Fruit fly (Drosophila melanogaster) whole organism, embryonic: ENCODE measurements around the gene CBP.

Experiments
- Bdp1 ChIP-seq: fragments of 200-800 bp; sonication (Bioruptor generic); optimal IDR thresholded peaks from 3 replicates; lab custom pipeline; 2016; ENCODE audit warnings: missing biosample characterization, missing genetic modification characterization
- CG10267 ChIP-seq: fragments of 200-800 bp; sonication (Bioruptor generic); optimal IDR thresholded peaks from 2 replicates; lab custom pipeline; 2018; ENCODE audit warnings: missing biosample characterization, mild to moderate bottlenecking, missing genetic modification characterization, moderate library complexity
- CG11696 ChIP-seq: fragments of 200-800 bp; sonication (Bioruptor generic); IDR thresholded peaks from 2 replicates; pipeline ENCODE4 v1.3.6; 2022; ENCODE audit warnings: missing biosample characterization, missing genetic modification characterization
- CG12299 ChIP-seq: fragments of 200-800 bp; sonication (Bioruptor generic); optimal IDR thresholded peaks from 2 replicates; lab custom pipeline; 2018; ENCODE audit warnings: missing biosample characterization, mild to moderate bottlenecking, missing genetic modification characterization
- CG15514 ChIP-seq: fragments of 200-800 bp; sonication (Bioruptor generic); optimal IDR thresholded peaks from 3 replicates; lab custom pipeline; 2017; ENCODE audit warnings: missing biosample characterization, missing genetic modification characterization, mild to moderate bottlenecking, moderate library complexity, missing genetic modification reagents
- CG17359 ChIP-seq: fragments of 200-800 bp; sonication (Bioruptor generic); optimal IDR thresholded peaks from 3 replicates; lab custom pipeline; 2018; ENCODE audit warnings: missing biosample characterization, mild to moderate bottlenecking, missing genetic modification characterization, moderate library complexity
- CG17802 ChIP-seq: fragments of 200-800 bp; sonication (Bioruptor generic); optimal IDR thresholded peaks from 2 replicates; lab custom pipeline; 2018; ENCODE audit warnings: missing biosample characterization, mild to moderate bottlenecking, missing genetic modification characterization, moderate library complexity
- CG17829 ChIP-seq: fragments of 200-800 bp; optimal IDR thresholded peaks from 2 replicates; lab custom pipeline; 2019; ENCODE audit warnings: missing biosample characterization, mild to moderate bottlenecking, missing genetic modification characterization, moderate library complexity
- CG2120 ChIP-seq: fragments of 200-800 bp; sonication (Bioruptor generic); optimal IDR thresholded peaks from 3 replicates; lab custom pipeline; 2016; ENCODE audit warnings: missing biosample characterization, missing genetic modification characterization
- CG2129 ChIP-seq: fragments of 200-800 bp; sonication (Bioruptor generic); IDR thresholded peaks from 2 replicates; pipeline ENCODE4 v1.3.6; 2022; ENCODE audit warnings: missing biosample characterization, missing genetic modification characterization; ENCODE audit not compliant: partially characterized antibody
- CG3065 ChIP-seq: fragments of 200-800 bp; sonication (Bioruptor generic); optimal IDR thresholded peaks from 2 replicates; lab custom pipeline; 2016; ENCODE audit warnings: missing biosample characterization, missing genetic modification characterization
- CG32767 ChIP-seq: fragments of 200-800 bp; sonication (Bioruptor generic); IDR thresholded peaks from 2 replicates; pipeline ENCODE4 v1.3.6; 2022; ENCODE audit warnings: missing biosample characterization, missing genetic modification characterization
- CG6175 ChIP-seq: fragments of 200-800 bp; sonication (Bioruptor generic); IDR thresholded peaks from 3 replicates; pipeline ENCODE4 v1.3.6; 2022; ENCODE audit warnings: missing biosample characterization, missing genetic modification characterization
- CG6689 ChIP-seq: fragments of 200-800 bp; sonication (Bioruptor generic); IDR thresholded peaks from 2 replicates; pipeline ENCODE4 v1.3.6; 2022; ENCODE audit warnings: missing biosample characterization, missing genetic modification characterization
- CG7745 ChIP-seq: fragments of 200-800 bp; sonication (Bioruptor generic); optimal IDR thresholded peaks from 2 replicates; lab custom pipeline; 2018; ENCODE audit warnings: missing biosample characterization, mild to moderate bottlenecking, missing genetic modification characterization, moderate library complexity
- CG8388 ChIP-seq: fragments of 200-800 bp; sonication (Bioruptor generic); optimal IDR thresholded peaks from 2 replicates; lab custom pipeline; 2019; ENCODE audit warnings: missing biosample characterization, mild to moderate bottlenecking, missing genetic modification characterization, moderate library complexity
- Camta ChIP-seq: fragments of 200-800 bp; sonication (Bioruptor generic); optimal IDR thresholded peaks from 2 replicates; lab custom pipeline; 2016; ENCODE audit warnings: missing biosample characterization, missing genetic modification characterization
- CkIIα-i1 ChIP-seq: fragments of 200-800 bp; sonication (Bioruptor generic); IDR thresholded peaks from 2 replicates; pipeline ENCODE4 v1.3.6; 2022; ENCODE audit warnings: missing biosample characterization, missing genetic modification characterization
- D19B ChIP-seq: fragments of 200-800 bp; sonication (Bioruptor generic); optimal IDR thresholded peaks from 2 replicates; lab custom pipeline; 2017; ENCODE audit warnings: missing biosample characterization, mild to moderate bottlenecking, missing genetic modification characterization
- Dbx ChIP-seq: fragments of 200-800 bp; sonication (Bioruptor generic); IDR thresholded peaks from 3 replicates; pipeline ENCODE4 v1.3.6; 2022; ENCODE audit warnings: missing biosample characterization, missing genetic modification characterization
- Gsc ChIP-seq: fragments of 200-800 bp; sonication (Bioruptor generic); IDR thresholded peaks from 2 replicates; pipeline ENCODE4 v1.3.6; 2022; ENCODE audit warnings: missing biosample characterization, missing genetic modification characterization
- HLH3B ChIP-seq: fragments of 200-800 bp; sonication (Bioruptor generic); IDR thresholded peaks from 2 replicates; pipeline ENCODE4 v1.3.6; 2022; ENCODE audit warnings: missing biosample characterization, missing genetic modification characterization
- Hand ChIP-seq: fragments of 200-800 bp; sonication (Bioruptor generic); optimal IDR thresholded peaks from 2 replicates; lab custom pipeline; 2017; ENCODE audit warnings: mild to moderate bottlenecking, missing biosample characterization, missing genetic modification reagents, missing genetic modification characterization
- Hmr ChIP-seq: fragments of 200-800 bp; sonication (Bioruptor generic); optimal IDR thresholded peaks from 3 replicates; lab custom pipeline; 2017; ENCODE audit warnings: mild to moderate bottlenecking, missing biosample characterization, missing genetic modification reagents, missing genetic modification characterization
- Med ChIP-seq: fragments of 200-800 bp; sonication (Bioruptor generic); peaks from one replicate; lab custom pipeline; 2016; ENCODE audit warnings: missing biosample characterization, missing genetic modification characterization, mild to moderate bottlenecking, inconsistent platforms, moderate library complexity
- Oaz ChIP-seq: fragments of 200-800 bp; sonication (Bioruptor generic); IDR thresholded peaks from 2 replicates; pipeline ENCODE4 v1.3.6; 2022; ENCODE audit warnings: missing biosample characterization, missing genetic modification characterization
- Oli ChIP-seq: fragments of 200-800 bp; sonication (Bioruptor generic); optimal IDR thresholded peaks from 2 replicates; lab custom pipeline; 2018; ENCODE audit warnings: missing biosample characterization, mild to moderate bottlenecking, missing genetic modification characterization, moderate library complexity
- Opbp ChIP-seq: fragments of 200-800 bp; sonication (Bioruptor generic); IDR thresholded peaks from 3 replicates; pipeline ENCODE4 v1.3.6; 2022; ENCODE audit warnings: missing biosample characterization, missing genetic modification characterization; ENCODE audit not compliant: partially characterized antibody
- Ravus ChIP-seq: fragments of 200-800 bp; sonication (Bioruptor generic); IDR thresholded peaks from 2 replicates; pipeline ENCODE4 v1.3.6; 2022; ENCODE audit warnings: missing biosample characterization, missing genetic modification characterization
- Scr ChIP-seq: fragments of 200-800 bp; sonication (Bioruptor generic); IDR thresholded peaks from 2 replicates; pipeline ENCODE4 v1.3.6; 2022; ENCODE audit warnings: missing biosample characterization, missing genetic modification characterization; ENCODE audit not compliant: partially characterized antibody
- Xrp1 ChIP-seq: fragments of 200-800 bp; sonication (Bioruptor generic); IDR thresholded peaks from 2 replicates; pipeline ENCODE4 v1.3.6; 2022; ENCODE audit warnings: missing biosample characterization, missing genetic modification characterization
- abd-A ChIP-seq: fragments of 200-800 bp; sonication (Bioruptor generic); optimal IDR thresholded peaks from 3 replicates; lab custom pipeline; 2019; ENCODE audit warnings: missing biosample characterization, mild to moderate bottlenecking, missing genetic modification characterization, moderate library complexity
- az2 ChIP-seq: fragments of 200-800 bp; sonication (Bioruptor generic); optimal IDR thresholded peaks from 3 replicates; lab custom pipeline; 2016; ENCODE audit warnings: missing biosample characterization, missing genetic modification characterization
- br ChIP-seq: fragments of >200 bp; optimal IDR thresholded peaks from 2 replicates; lab custom pipeline; 2017
- ems ChIP-seq: fragments of 200-800 bp; sonication (Bioruptor generic); optimal IDR thresholded peaks from 3 replicates; lab custom pipeline; 2016; ENCODE audit warnings: missing biosample characterization, missing genetic modification characterization
- fd102C ChIP-seq: fragments of 200-800 bp; sonication (Bioruptor generic); optimal IDR thresholded peaks from 2 replicates; lab custom pipeline; 2018; ENCODE audit warnings: missing biosample characterization, mild to moderate bottlenecking, missing genetic modification characterization, moderate library complexity
- fd64A ChIP-seq: fragments of 200-800 bp; sonication (Bioruptor generic); optimal IDR thresholded peaks from 3 replicates; lab custom pipeline; 2018; ENCODE audit warnings: missing biosample characterization, mild to moderate bottlenecking, missing genetic modification characterization
- ham ChIP-seq: fragments of 200-800 bp; sonication (Bioruptor generic); IDR thresholded peaks from 2 replicates; pipeline ENCODE4 v1.3.6; 2022; ENCODE audit warnings: missing biosample characterization, missing genetic modification characterization
- hkb ChIP-seq, 2 experiments: fragments of 200-800 bp in 1 of 2; fragments of >200 bp in 1 of 2; sonication (Bioruptor generic) in 1 of 2; IDR thresholded peaks in 1 of 2; optimal IDR thresholded peaks in 1 of 2; 2 replicates each; pipeline versions ENCODE4 v1.3.6 to Lab custom; 2017 to 2022; ENCODE audit warnings: missing biosample characterization in 1 of 2, missing genetic modification characterization in 1 of 2
- kah ChIP-seq: fragments of 200-800 bp; sonication (Bioruptor generic); optimal IDR thresholded peaks from 2 replicates; lab custom pipeline; 2018; ENCODE audit warnings: missing biosample characterization, mild to moderate bottlenecking, missing genetic modification characterization
- ken ChIP-seq: fragments of 200-800 bp; sonication (Bioruptor generic); IDR thresholded peaks from 3 replicates; pipeline ENCODE4 v1.3.6; 2022; ENCODE audit warnings: missing biosample characterization, missing genetic modification characterization
- mam ChIP-seq: fragments of 200-800 bp; sonication (Bioruptor generic); optimal IDR thresholded peaks from 3 replicates; lab custom pipeline; 2016; ENCODE audit warnings: missing biosample characterization, missing genetic modification characterization
- pho ChIP-seq: fragments of 200-800 bp; sonication (Bioruptor generic); optimal IDR thresholded peaks from 2 replicates; lab custom pipeline; 2016; ENCODE audit warnings: missing biosample characterization, missing genetic modification characterization
- pnt ChIP-seq: fragments of 200-800 bp; sonication (Bioruptor generic); optimal IDR thresholded peaks from 3 replicates; lab custom pipeline; 2016; ENCODE audit warnings: missing biosample characterization, missing genetic modification characterization
- sens-2 ChIP-seq: fragments of 200-800 bp; sonication (Bioruptor generic); IDR thresholded peaks from 2 replicates; pipeline ENCODE4 v1.3.6; 2022; ENCODE audit warnings: missing biosample characterization, missing genetic modification characterization
- sima ChIP-seq: fragments of 200-800 bp; sonication (Bioruptor generic); optimal IDR thresholded peaks from 2 replicates; lab custom pipeline; 2016; ENCODE audit warnings: missing biosample characterization, missing genetic modification characterization
- sna ChIP-seq: fragments of 200-800 bp; sonication (Bioruptor generic); IDR thresholded peaks from 2 replicates; pipeline ENCODE4 v1.3.6; 2022; ENCODE audit warnings: missing biosample characterization, missing genetic modification characterization; ENCODE audit not compliant: partially characterized antibody
- sob ChIP-seq: fragments of 200-800 bp; sonication (Bioruptor generic); IDR thresholded peaks from 2 replicates; pipeline ENCODE4 v1.3.6; 2022; ENCODE audit warnings: missing biosample characterization, missing genetic modification characterization
- tio ChIP-seq: fragments of 200-800 bp; sonication (Bioruptor generic); optimal IDR thresholded peaks from 2 replicates; lab custom pipeline; 2017; ENCODE audit warnings: missing biosample characterization, missing genetic modification characterization, inconsistent platforms
- ttk ChIP-seq: fragments of 200-800 bp; sonication (Bioruptor generic); IDR thresholded peaks from 2 replicates; pipeline ENCODE4 v2.1.2; 2022; ENCODE audit warnings: missing biosample characterization, missing genetic modification characterization

CBP gene

dm6 chrX:7305753-7306338, 31.3 kb upstream of the CBP start (continued):
- TF ChIP-seq CG6175, result no peak; the same call in 2 of the 3 replicates
- no peak for TF ChIP-seq CG7745 (tag; lab: Kevin White, UChicago)
- peak; percentile 12 for TF ChIP-seq mam (GFP tag; lab: Kevin White, UChicago)
- TF ChIP-seq CG12299, result no peak
- TF ChIP-seq D19B (GFP tag; lab: Kevin White, UChicago), result no peak
- no peak for TF ChIP-seq Scr
- no peak for TF ChIP-seq CG11696 (GFP tag; lab: Robert Waterston, UW)
- peak; percentile 62 for TF ChIP-seq Xrp1 (GFP tag; lab: Robert Waterston, UW)
- peak; percentile 48 for TF ChIP-seq Hmr (GFP tag; lab: Kevin White, UChicago)
- no peak for TF ChIP-seq hkb (optimal IDR thresholded peaks at IDR 0.05; lab: Kevin White, UChicago)
- TF ChIP-seq hkb (GFP tag; IDR thresholded peaks at IDR 0.05; lab: Robert Waterston, UW), result peak; percentile 58
- peak; percentile 37 for TF ChIP-seq CG2120 (GFP tag; lab: Kevin White, UChicago)
- TF ChIP-seq fd102C (GFP tag; lab: Kevin White, UChicago), result no peak
- TF ChIP-seq ems (GFP tag; lab: Kevin White, UChicago), result no peak
- TF ChIP-seq sob (GFP tag; lab: Robert Waterston, UW), result no peak
- TF ChIP-seq CG10267 (tag; lab: Kevin White, UChicago), result peak; percentile 25
- TF ChIP-seq CG17802 (tag; lab: Kevin White, UChicago), result peak; percentile 26
- no peak for TF ChIP-seq kah (GFP tag; lab: Kevin White, UChicago)
- TF ChIP-seq tio (GFP tag; lab: Kevin White, UChicago), result no peak
- TF ChIP-seq CG3065 (GFP tag; lab: Kevin White, UChicago), result no peak
- TF ChIP-seq Med (GFP tag; lab: Kevin White, UChicago), result peak; percentile 91
- no peak for TF ChIP-seq br
- TF ChIP-seq Oaz (GFP tag; lab: Robert Waterston, UW), result no peak
- peak; percentile 79 for TF ChIP-seq Oli (tag; lab: Kevin White, UChicago)
- peak; percentile 65; the same call in 1 of the 2 replicates for TF ChIP-seq CG32767 (GFP tag; lab: Robert Waterston, UW)
- peak; percentile 61 for TF ChIP-seq CG17829
- peak; percentile 44 for TF ChIP-seq pnt (GFP tag; lab: Kevin White, UChicago)
- peak; percentile 63; the same call in 1 of the 2 replicates for TF ChIP-seq CG6689 (GFP tag; lab: Robert Waterston, UW)
- TF ChIP-seq CG15514 (GFP tag; lab: Kevin White, UChicago), result no peak
- no peak for TF ChIP-seq Ravus (GFP tag; lab: Robert Waterston, UW)
- no peak for TF ChIP-seq CG2129 (GFP tag; lab: Robert Waterston, UW)
- TF ChIP-seq Gsc (GFP tag; lab: Robert Waterston, UW), result 0 out of 2 replicates have a peak, but pooled peaks have one; percentile 16
- TF ChIP-seq ttk, result peak; percentile 15; the same call in 1 of the 2 replicates
- no peak for TF ChIP-seq sima (GFP tag; lab: Kevin White, UChicago)
- 0 out of 3 replicates have a peak, but pooled peaks have one; percentile 41 for TF ChIP-seq Dbx
- peak; percentile 16 for TF ChIP-seq abd-A
- no peak for TF ChIP-seq sna (GFP tag; lab: Robert Waterston, UW)
- no peak for TF ChIP-seq Opbp
- peak; percentile 22 for TF ChIP-seq Camta
- peak; percentile 52 for TF ChIP-seq az2 (GFP tag; lab: Kevin White, UChicago)
- TF ChIP-seq CG17359 (tag; lab: Kevin White, UChicago), result peak; percentile 50
- no peak for TF ChIP-seq CkIIα-i1 (GFP tag; lab: Robert Waterston, UW)
- TF ChIP-seq fd64A (GFP tag; lab: Kevin White, UChicago), result peak; percentile 13
- 0 out of 2 replicates have a peak, but pooled peaks have one; percentile 32 for TF ChIP-seq HLH3B (GFP tag; lab: Robert Waterston, UW)
- TF ChIP-seq ken, result no peak
- peak; percentile 39 for TF ChIP-seq CG8388 (GFP tag; lab: Kevin White, UChicago)
- no peak for TF ChIP-seq pho (GFP tag; lab: Kevin White, UChicago)
- no peak for TF ChIP-seq ham (GFP tag; lab: Robert Waterston, UW)
- no peak for TF ChIP-seq sens-2 (GFP tag; lab: Robert Waterston, UW)
- TF ChIP-seq Bdp1 (GFP tag; lab: Kevin White, UChicago), result no peak
- TF ChIP-seq Hand (GFP tag; lab: Kevin White, UChicago), result no peak
